Worm (Caenorhabditis elegans): ENCODE results near the gene ceh-36.
"Not testable (repeated sequence)": the region's sequence is repeated elsewhere in the genome, so short reads cannot be mapped to it uniquely, and the experiment has no call there.

DNA sequence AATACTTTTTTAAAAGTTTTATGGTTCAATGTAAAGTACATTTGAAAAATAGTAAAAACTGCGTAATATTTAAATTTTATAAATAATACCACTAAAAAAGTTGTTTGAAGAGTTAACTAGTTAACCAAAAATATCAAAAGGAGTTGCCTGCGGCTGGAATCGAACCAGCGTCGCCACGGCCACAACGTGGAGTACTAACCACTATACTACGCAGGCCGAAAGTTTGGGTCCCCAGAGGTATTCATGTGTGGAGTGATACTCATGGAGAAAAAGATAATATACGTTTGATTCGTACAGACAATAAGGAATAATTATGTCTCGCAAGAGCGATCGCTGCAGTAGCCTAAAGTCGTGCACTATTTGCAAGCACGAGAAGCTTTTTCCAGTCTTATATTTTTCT, 49.6 kb downstream of the ceh-36 start:
- TF ChIP-seq sptf-2 (GFP tag; optimal IDR thresholded peaks at IDR 0.05); rec-8 (tag; optimal IDR thresholded peaks at IDR 0.05); unc-62 (GFP tag; optimal IDR thresholded peaks at IDR 0.05); K11D2.4 (GFP tag; IDR thresholded peaks at IDR 0.05); B0019.2 (GFP tag; conservative IDR thresholded peaks at IDR 0.05); ceh-100 (GFP tag; IDR thresholded peaks at IDR 0.05); C17E4.6 (GFP tag; IDR thresholded peaks at IDR 0.05); athp-1 (tag; optimal IDR thresholded peaks at IDR 0.05); tbx-9 (tag; optimal IDR thresholded peaks at IDR 0.05; ENCODE audit: borderline replicate concordance): not testable (repeated sequence)
- TF ChIP-seq snpc-4 (GFP tag; optimal IDR thresholded peaks at IDR 0.05) = peak; percentile 1
- TF ChIP-seq snpc-4 (tag; optimal IDR thresholded peaks at IDR 0.05) = peak in 1 of 4 experiments; percentile 49
